Fruit fly (Drosophila melanogaster) whole organism, embryonic: ENCODE data around the gene CG4465.

Experiments
- CG10959 ChIP-seq: fragments of 200-800 bp; sonication (Bioruptor generic); IDR thresholded peaks from 2 replicates; pipeline ENCODE4 v1.3.6; 2022; ENCODE audit warnings: missing biosample characterization, missing genetic modification characterization
- CG11696 ChIP-seq: fragments of 200-800 bp; sonication (Bioruptor generic); IDR thresholded peaks from 2 replicates; pipeline ENCODE4 v1.3.6; 2022; ENCODE audit warnings: missing biosample characterization, missing genetic modification characterization
- CG12744 ChIP-seq: fragments of 200-800 bp; sonication (Bioruptor generic); optimal IDR thresholded peaks from 2 replicates; lab custom pipeline; 2016; ENCODE audit warnings: missing biosample characterization, missing genetic modification characterization
- CG1529 ChIP-seq: fragments of 200-800 bp; sonication (Bioruptor generic); optimal IDR thresholded peaks from 3 replicates; lab custom pipeline; 2018; ENCODE audit warnings: missing biosample characterization, missing genetic modification characterization
- CG15601 ChIP-seq: fragments of 200-800 bp; sonication (Bioruptor generic); optimal IDR thresholded peaks from 3 replicates; lab custom pipeline; 2019; ENCODE audit warnings: missing biosample characterization, mild to moderate bottlenecking, missing genetic modification characterization, moderate library complexity
- CG16779 ChIP-seq: fragments of 200-800 bp; sonication (Bioruptor generic); IDR thresholded peaks from 2 replicates; pipeline ENCODE4 v1.3.6; 2022; ENCODE audit warnings: missing biosample characterization, missing genetic modification characterization
- CG17361 ChIP-seq: fragments of 200-800 bp; sonication (Bioruptor generic); IDR thresholded peaks from 3 replicates; pipeline ENCODE4 v1.3.6; 2022; ENCODE audit warnings: missing biosample characterization, missing genetic modification characterization
- CG17385 ChIP-seq: fragments of 200-800 bp; sonication (Bioruptor generic); optimal IDR thresholded peaks from 3 replicates; lab custom pipeline; 2018; ENCODE audit warnings: missing biosample characterization, mild to moderate bottlenecking, missing genetic modification characterization
- CG18619 ChIP-seq: fragments of 200-800 bp; sonication (Bioruptor generic); optimal IDR thresholded peaks from 3 replicates; lab custom pipeline; 2017; ENCODE audit warnings: missing biosample characterization, mild to moderate bottlenecking, missing genetic modification characterization
- CG2116 ChIP-seq: fragments of 200-800 bp; sonication (Bioruptor generic); optimal IDR thresholded peaks from 3 replicates; lab custom pipeline; 2018; ENCODE audit warnings: missing biosample characterization, mild to moderate bottlenecking, missing genetic modification characterization
- CG2120 ChIP-seq: fragments of 200-800 bp; sonication (Bioruptor generic); optimal IDR thresholded peaks from 3 replicates; lab custom pipeline; 2016; ENCODE audit warnings: missing biosample characterization, missing genetic modification characterization
- CG2889 ChIP-seq: fragments of 200-800 bp; sonication (Bioruptor generic); IDR thresholded peaks from 3 replicates; pipeline ENCODE4 v1.3.6; 2022; ENCODE audit warnings: missing biosample characterization, missing genetic modification characterization
- CG30431 ChIP-seq: fragments of 200-800 bp; sonication (Bioruptor generic); optimal IDR thresholded peaks from 2 replicates; lab custom pipeline; 2017; ENCODE audit warnings: missing biosample characterization, missing genetic modification characterization
- CG31224 ChIP-seq: fragments of 200-800 bp; sonication (Bioruptor generic); IDR thresholded peaks from 2 replicates; pipeline ENCODE4 v1.3.6; 2022; ENCODE audit warnings: missing biosample characterization, missing genetic modification characterization
- CG32772 ChIP-seq: fragments of 200-800 bp; sonication (Bioruptor generic); IDR thresholded peaks from 2 replicates; pipeline ENCODE4 v1.3.6; 2022; ENCODE audit warnings: missing biosample characterization, missing genetic modification characterization
- CG34422 ChIP-seq: fragments of 200-800 bp; sonication (Bioruptor generic); IDR thresholded peaks from 3 replicates; pipeline ENCODE4 v1.3.6; 2022; ENCODE audit warnings: missing biosample characterization, missing genetic modification characterization
- CG3838 ChIP-seq: fragments of 200-800 bp; sonication (Bioruptor generic); optimal IDR thresholded peaks from 3 replicates; lab custom pipeline; 2016; ENCODE audit warnings: missing biosample characterization, missing genetic modification characterization
- CG6272 ChIP-seq: fragments of 200-800 bp; sonication (Bioruptor generic); IDR thresholded peaks from 2 replicates; pipeline ENCODE4 v1.3.6; 2022; ENCODE audit warnings: missing biosample characterization, missing genetic modification characterization
- CG6683 ChIP-seq: fragments of 200-800 bp; sonication (Bioruptor generic); optimal IDR thresholded peaks from 2 replicates; lab custom pipeline; 2017; ENCODE audit warnings: missing biosample characterization, mild to moderate bottlenecking, missing genetic modification characterization, missing genetic modification reagents
- CG9215 ChIP-seq: fragments of 200-800 bp; sonication (Bioruptor generic); IDR thresholded peaks from 2 replicates; pipeline ENCODE4 v1.3.6; 2022; ENCODE audit warnings: missing biosample characterization, missing genetic modification characterization
- CG9609 ChIP-seq: fragments of 200-800 bp; sonication (Bioruptor generic); optimal IDR thresholded peaks from 3 replicates; lab custom pipeline; 2016; ENCODE audit warnings: missing biosample characterization, missing genetic modification characterization
- CHES-1-like ChIP-seq: fragments of 200-800 bp; sonication (Bioruptor generic); optimal IDR thresholded peaks from 2 replicates; lab custom pipeline; 2016; ENCODE audit warnings: missing biosample characterization, missing genetic modification characterization
- Dfd ChIP-seq, 2 experiments: fragments of >200 bp; optimal IDR thresholded peaks; 2 replicates each; lab custom pipeline; 2017; ENCODE audit warnings: missing biosample characterization in 2 of 2, missing genetic modification characterization in 2 of 2
- Dll ChIP-seq: fragments of 200-800 bp; sonication (Bioruptor generic); IDR thresholded peaks from 4 replicates; pipeline ENCODE4 v1.3.6; 2022; ENCODE audit warnings: missing biosample characterization, missing genetic modification characterization; ENCODE audit not compliant: partially characterized antibody
- Doc2 ChIP-seq: fragments of 200-800 bp; sonication (Bioruptor generic); IDR thresholded peaks from 2 replicates; pipeline ENCODE4 v1.3.6; 2022; ENCODE audit warnings: missing biosample characterization, missing genetic modification characterization
- Dp ChIP-seq: fragments of 200-800 bp; sonication (Bioruptor generic); optimal IDR thresholded peaks from 2 replicates; lab custom pipeline; 2018; ENCODE audit warnings: missing biosample characterization, mild to moderate bottlenecking, missing genetic modification characterization, moderate library complexity
- E2f2 ChIP-seq: fragments of 200-800 bp; sonication (Bioruptor generic); IDR thresholded peaks from 2 replicates; pipeline ENCODE4 v1.3.6; 2022; ENCODE audit warnings: missing biosample characterization, missing genetic modification characterization
- Hr39 ChIP-seq: fragments of >200 bp; optimal IDR thresholded peaks from 2 replicates; lab custom pipeline; 2017
- Hsf ChIP-seq: fragments of 200-800 bp; sonication (Bioruptor generic); optimal IDR thresholded peaks from 3 replicates; lab custom pipeline; 2016; ENCODE audit warnings: missing biosample characterization, missing genetic modification characterization
- Lhr ChIP-seq: fragments of 200-800 bp; sonication (Bioruptor generic); optimal IDR thresholded peaks from 3 replicates; lab custom pipeline; 2017; ENCODE audit warnings: mild to moderate bottlenecking, missing biosample characterization, missing genetic modification reagents, missing genetic modification characterization
- MESR4 ChIP-seq: fragments of 200-800 bp; sonication (Bioruptor generic); optimal IDR thresholded peaks from 2 replicates; lab custom pipeline; 2018; ENCODE audit warnings: missing biosample characterization, mild to moderate bottlenecking, missing genetic modification characterization, moderate library complexity
- Mrtf ChIP-seq: fragments of 200-800 bp; sonication (Bioruptor generic); IDR thresholded peaks from 3 replicates; pipeline ENCODE4 v1.3.6; 2022; ENCODE audit warnings: missing biosample characterization, missing genetic modification characterization
- NC2β ChIP-seq: fragments of 200-800 bp; sonication (Bioruptor generic); optimal IDR thresholded peaks from 2 replicates; lab custom pipeline; 2016; ENCODE audit warnings: missing biosample characterization, missing genetic modification characterization
- Nf-YC ChIP-seq: fragments of 200-800 bp; optimal IDR thresholded peaks from 3 replicates; lab custom pipeline; 2019; ENCODE audit warnings: missing biosample characterization, mild to moderate bottlenecking, missing genetic modification characterization, moderate library complexity
- Sox100B ChIP-seq: fragments of 200-800 bp; sonication (Bioruptor generic); optimal IDR thresholded peaks from 3 replicates; lab custom pipeline; 2018; ENCODE audit warnings: missing biosample characterization, mild to moderate bottlenecking, missing genetic modification characterization
- Sox102F ChIP-seq: fragments of 200-800 bp; sonication (Bioruptor generic); optimal IDR thresholded peaks from 2 replicates; lab custom pipeline; 2018; ENCODE audit warnings: missing biosample characterization, mild to moderate bottlenecking, missing genetic modification characterization, moderate library complexity
- Taf1 ChIP-seq: fragments of 200-800 bp; sonication (Bioruptor generic); IDR thresholded peaks from 2 replicates; pipeline ENCODE4 v1.3.6; 2022; ENCODE audit warnings: missing biosample characterization, missing genetic modification characterization
- Vsx1 ChIP-seq: fragments of 200-800 bp; sonication (Bioruptor generic); optimal IDR thresholded peaks from 2 replicates; lab custom pipeline; 2017; ENCODE audit warnings: missing biosample characterization, mild to moderate bottlenecking, missing genetic modification characterization, missing genetic modification reagents
- ac ChIP-seq: fragments of 200-800 bp; sonication (Bioruptor generic); optimal IDR thresholded peaks from 3 replicates; lab custom pipeline; 2017; ENCODE audit warnings: missing biosample characterization, mild to moderate bottlenecking, missing genetic modification characterization
- bcd ChIP-seq: fragments of 200-800 bp; sonication (Bioruptor generic); optimal IDR thresholded peaks from 2 replicates; lab custom pipeline; 2017; ENCODE audit warnings: missing biosample characterization, mild to moderate bottlenecking, missing genetic modification characterization
- corto ChIP-seq: fragments of 200-800 bp; sonication (Bioruptor generic); optimal IDR thresholded peaks from 2 replicates; lab custom pipeline; 2016; ENCODE audit warnings: missing biosample characterization, mild to moderate bottlenecking, missing genetic modification characterization, moderate library complexity
- danr ChIP-seq: fragments of 200-800 bp; sonication (Bioruptor generic); IDR thresholded peaks from 2 replicates; pipeline ENCODE4 v1.3.6; 2022; ENCODE audit warnings: missing biosample characterization, missing genetic modification characterization
- dimm ChIP-seq: fragments of 200-800 bp; sonication (Bioruptor generic); IDR thresholded peaks from 2 replicates; pipeline ENCODE4 v1.3.6; 2022; ENCODE audit warnings: missing biosample characterization, missing genetic modification characterization
- fd102C ChIP-seq: fragments of 200-800 bp; sonication (Bioruptor generic); optimal IDR thresholded peaks from 2 replicates; lab custom pipeline; 2018; ENCODE audit warnings: missing biosample characterization, mild to moderate bottlenecking, missing genetic modification characterization, moderate library complexity
- fru ChIP-seq: fragments of >200 bp; optimal IDR thresholded peaks from 2 replicates; lab custom pipeline; 2017
- ind ChIP-seq: fragments of 200-800 bp; sonication (Bioruptor generic); optimal IDR thresholded peaks from 3 replicates; lab custom pipeline; 2016; ENCODE audit warnings: missing biosample characterization, missing genetic modification characterization
- kah ChIP-seq: fragments of 200-800 bp; sonication (Bioruptor generic); optimal IDR thresholded peaks from 2 replicates; lab custom pipeline; 2018; ENCODE audit warnings: missing biosample characterization, mild to moderate bottlenecking, missing genetic modification characterization
- nom ChIP-seq: fragments of 200-800 bp; sonication (Bioruptor generic); optimal IDR thresholded peaks from 2 replicates; lab custom pipeline; 2017; ENCODE audit warnings: missing biosample characterization, missing genetic modification characterization, mild to moderate bottlenecking, moderate library complexity, missing genetic modification reagents
- shn ChIP-seq: fragments of 200-800 bp; sonication (Bioruptor generic); optimal IDR thresholded peaks from 3 replicates; lab custom pipeline; 2016; ENCODE audit warnings: missing biosample characterization, missing genetic modification characterization
- slbo ChIP-seq: fragments of 200-800 bp; sonication (Bioruptor generic); IDR thresholded peaks from 2 replicates; pipeline ENCODE4 v1.3.6; 2022; ENCODE audit warnings: missing biosample characterization, missing genetic modification characterization
- trem ChIP-seq: fragments of 200-800 bp; optimal IDR thresholded peaks from 3 replicates; lab custom pipeline; 2019; ENCODE audit warnings: missing biosample characterization, mild to moderate bottlenecking, missing genetic modification characterization, moderate library complexity
- trh ChIP-seq: fragments of 200-800 bp; sonication (Bioruptor generic); optimal IDR thresholded peaks from 2 replicates; lab custom pipeline; 2016; ENCODE audit warnings: missing biosample characterization, missing genetic modification characterization

Gene CG4465

DNA sequence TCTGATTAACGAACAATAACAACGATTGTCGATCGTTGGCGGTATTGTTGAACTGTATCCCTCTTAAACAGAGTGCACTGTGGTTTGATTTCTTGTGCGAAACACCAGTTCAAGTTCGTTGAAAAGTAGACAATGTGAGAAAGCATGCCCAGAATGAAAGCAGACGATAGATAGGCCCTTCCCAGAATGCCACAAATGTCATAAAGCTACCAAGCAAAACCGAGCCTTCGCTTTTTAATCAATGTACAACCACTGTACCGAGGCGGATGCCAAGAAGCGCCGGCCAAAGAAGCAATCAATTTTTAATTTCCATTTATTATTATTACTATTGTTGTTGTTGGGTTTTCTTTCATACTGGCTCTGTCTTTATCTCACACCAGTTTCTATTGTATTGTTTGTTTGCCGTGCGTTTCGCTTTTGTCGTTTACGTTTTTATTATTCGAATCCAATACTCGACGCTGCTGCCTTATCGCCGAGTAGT is 8.7 kb downstream of the CG4465 start (continued):
- peak; percentile 79 for TF ChIP-seq CG31224
- peak; percentile 58; the same call in 1 of the 2 replicates for TF ChIP-seq CG6272 (GFP tag; lab: Robert Waterston, UW)
- TF ChIP-seq Dll (GFP tag; lab: Robert Waterston, UW): no peak
- TF ChIP-seq CG9215 (GFP tag; lab: Robert Waterston, UW): peak; percentile 39; the same call in 1 of the 2 replicates
- 0 out of 2 replicates have a peak, but pooled peaks have one; percentile 37 for TF ChIP-seq Doc2
- peak; percentile 76 for TF ChIP-seq Sox100B (GFP tag; lab: Kevin White, UChicago)
- peak; percentile 59 for TF ChIP-seq Taf1 (GFP tag; lab: Robert Waterston, UW)
- peak; percentile 72 for TF ChIP-seq bcd (GFP tag; lab: Kevin White, UChicago)
- TF ChIP-seq Dp (GFP tag; lab: Kevin White, UChicago): no peak
- TF ChIP-seq ind (GFP tag; lab: Kevin White, UChicago): peak; percentile 88
- TF ChIP-seq CG30431: peak; percentile 72
- peak; percentile 59 for TF ChIP-seq Vsx1 (GFP tag; lab: Kevin White, UChicago)
- TF ChIP-seq NC2β (GFP tag; lab: Kevin White, UChicago): peak; percentile 61
- TF ChIP-seq CG34422 (GFP tag; lab: Robert Waterston, UW): peak; percentile 89
- peak; percentile 68; the same call in 1 of the 2 replicates for TF ChIP-seq CG16779 (GFP tag; lab: Robert Waterston, UW)
- TF ChIP-seq CG2889: peak; percentile 85
- TF ChIP-seq CG18619: peak; percentile 77
- peak; percentile 45 for TF ChIP-seq CG15601 (tag; lab: Kevin White, UChicago)
- peak; percentile 67 for TF ChIP-seq CG17361 (GFP tag; lab: Robert Waterston, UW)
- TF ChIP-seq corto: peak; percentile 26
- no peak for TF ChIP-seq trh
- TF ChIP-seq CG32772 (GFP tag; lab: Robert Waterston, UW): peak; percentile 82
- peak; percentile 67 for TF ChIP-seq CHES-1-like (GFP tag; lab: Kevin White, UChicago)
- TF ChIP-seq MESR4 (GFP tag; lab: Kevin White, UChicago): no peak
- peak; percentile 35 for TF ChIP-seq trem (tag; lab: Kevin White, UChicago)
- TF ChIP-seq fd102C (GFP tag; lab: Kevin White, UChicago): no peak
- TF ChIP-seq CG3838 (GFP tag; lab: Kevin White, UChicago): peak; percentile 65
- TF ChIP-seq danr (GFP tag; lab: Robert Waterston, UW): peak; percentile 25; the same call in 1 of the 2 replicates
- peak; percentile 87 for TF ChIP-seq Hsf (GFP tag; lab: Kevin White, UChicago)
- peak; percentile 75 for TF ChIP-seq CG1529 (GFP tag; lab: Kevin White, UChicago)
- no peak for TF ChIP-seq Hr39
- TF ChIP-seq Lhr (GFP tag; lab: Kevin White, UChicago): no peak
- no peak for TF ChIP-seq ac (GFP tag; lab: Kevin White, UChicago)
- no peak for TF ChIP-seq Dfd (GFP tag; optimal IDR thresholded peaks at IDR 0.05; lab: Kevin White, UChicago)
- TF ChIP-seq dimm (GFP tag; lab: Robert Waterston, UW): 0 out of 2 replicates have a peak, but pooled peaks have one; percentile 46
- peak; percentile 73 for TF ChIP-seq CG11696
- peak; percentile 15 for TF ChIP-seq kah (GFP tag; lab: Kevin White, UChicago)
- TF ChIP-seq CG2116 (GFP tag; lab: Kevin White, UChicago): peak; percentile 27
- TF ChIP-seq Nf-YC (tag; lab: Kevin White, UChicago): no peak
- peak; percentile 53 for TF ChIP-seq CG6683 (GFP tag; lab: Kevin White, UChicago)
- TF ChIP-seq CG9609 (GFP tag; lab: Kevin White, UChicago): peak; percentile 80
- peak; percentile 78 for TF ChIP-seq shn (GFP tag; lab: Kevin White, UChicago)
- TF ChIP-seq slbo (GFP tag; lab: Robert Waterston, UW): peak; percentile 93
- TF ChIP-seq fru (lab: Kevin White, UChicago): no peak
- peak; percentile 82 for TF ChIP-seq Mrtf (GFP tag; lab: Robert Waterston, UW)
- TF ChIP-seq CG10959 (GFP tag; lab: Robert Waterston, UW): peak; percentile 69
- peak; percentile 73 for TF ChIP-seq E2f2
- peak; percentile 10 for TF ChIP-seq nom
- peak; percentile 79 for TF ChIP-seq CG17385
- peak; percentile 91 for TF ChIP-seq CG2120
- peak; percentile 69 for TF ChIP-seq CG12744
- peak; percentile 90 for TF ChIP-seq Sox102F (GFP tag; lab: Kevin White, UChicago)
